Fruit fly (Drosophila melanogaster) whole organism, embryonic: Measurements from ENCODE around the gene CG6733.

Experiments used
- CG10366 ChIP-seq: fragments of 200-800 bp; sonication (Bioruptor generic); IDR thresholded peaks from 2 replicates; pipeline ENCODE4 v1.3.6; 2022; ENCODE audit warnings: missing biosample characterization, missing genetic modification characterization
- CG10543 ChIP-seq: fragments of 200-800 bp; sonication (Bioruptor generic); optimal IDR thresholded peaks from 3 replicates; lab custom pipeline; 2017; ENCODE audit warnings: missing biosample characterization, mild to moderate bottlenecking, missing genetic modification characterization, moderate library complexity
- CG11723 ChIP-seq: fragments of 200-800 bp; sonication (Bioruptor generic); optimal IDR thresholded peaks from 2 replicates; lab custom pipeline; 2017; ENCODE audit warnings: missing biosample characterization, mild to moderate bottlenecking, missing genetic modification characterization
- CG12071 ChIP-seq: fragments of 200-800 bp; sonication (Bioruptor generic); optimal IDR thresholded peaks from 3 replicates; lab custom pipeline; 2018; ENCODE audit warnings: missing biosample characterization, mild to moderate bottlenecking, missing genetic modification characterization
- CG12219 ChIP-seq: fragments of 200-800 bp; sonication (Bioruptor generic); optimal IDR thresholded peaks from 3 replicates; lab custom pipeline; 2018; ENCODE audit warnings: missing biosample characterization, mild to moderate bottlenecking, missing genetic modification characterization
- CG12769 ChIP-seq: fragments of 200-800 bp; sonication (Bioruptor generic); optimal IDR thresholded peaks from 2 replicates; lab custom pipeline; 2019; ENCODE audit warnings: missing biosample characterization, mild to moderate bottlenecking, missing genetic modification characterization, moderate library complexity
- CG13287 ChIP-seq: fragments of 200-800 bp; sonication (Bioruptor generic); IDR thresholded peaks from 2 replicates; pipeline ENCODE4 v1.3.6; 2022; ENCODE audit warnings: missing biosample characterization, missing genetic modification characterization; ENCODE audit not compliant: partially characterized antibody
- CG13775 ChIP-seq: fragments of 200-800 bp; sonication (Bioruptor generic); optimal IDR thresholded peaks from 3 replicates; lab custom pipeline; 2017; ENCODE audit warnings: missing biosample characterization, mild to moderate bottlenecking, missing genetic modification characterization
- CG13894 ChIP-seq: fragments of 200-800 bp; sonication (Bioruptor generic); optimal IDR thresholded peaks from 3 replicates; lab custom pipeline; 2018; ENCODE audit warnings: missing biosample characterization, mild to moderate bottlenecking, missing genetic modification characterization, moderate library complexity
- CG14050 ChIP-seq: fragments of 200-800 bp; sonication (Bioruptor generic); IDR thresholded peaks from 3 replicates; pipeline ENCODE4 v1.3.6; 2022; ENCODE audit warnings: missing biosample characterization, missing genetic modification characterization
- CG15269 ChIP-seq: fragments of 200-800 bp; sonication (Bioruptor generic); optimal IDR thresholded peaks from 2 replicates; lab custom pipeline; 2018; ENCODE audit warnings: missing biosample characterization, mild to moderate bottlenecking, missing genetic modification characterization, moderate library complexity
- CG18764 ChIP-seq: fragments of 200-800 bp; sonication (Bioruptor generic); optimal IDR thresholded peaks from 3 replicates; lab custom pipeline; 2016; ENCODE audit warnings: missing biosample characterization, missing genetic modification characterization
- CG34376 ChIP-seq: fragments of 200-800 bp; sonication (Bioruptor generic); optimal IDR thresholded peaks from 2 replicates; lab custom pipeline; 2018; ENCODE audit warnings: missing biosample characterization, mild to moderate bottlenecking, missing genetic modification characterization
- CG5953 ChIP-seq: fragments of 200-800 bp; sonication (Bioruptor generic); IDR thresholded peaks from 2 replicates; pipeline ENCODE4 v1.3.6; 2022; ENCODE audit warnings: missing biosample characterization, missing genetic modification characterization
- CG6854 ChIP-seq: fragments of 200-800 bp; sonication (Bioruptor generic); optimal IDR thresholded peaks from 3 replicates; lab custom pipeline; 2017; ENCODE audit warnings: missing biosample characterization, mild to moderate bottlenecking, missing genetic modification characterization
- CG7786 ChIP-seq: fragments of 200-800 bp; sonication (Bioruptor generic); optimal IDR thresholded peaks from 2 replicates; lab custom pipeline; 2016; ENCODE audit warnings: missing biosample characterization, missing genetic modification characterization
- CG7839 ChIP-seq: fragments of 200-800 bp; sonication (Bioruptor generic); optimal IDR thresholded peaks from 3 replicates; lab custom pipeline; 2018; ENCODE audit warnings: missing biosample characterization, mild to moderate bottlenecking, missing genetic modification characterization, moderate library complexity
- CG8089 ChIP-seq: fragments of 200-800 bp; sonication (Bioruptor generic); optimal IDR thresholded peaks from 3 replicates; lab custom pipeline; 2016; ENCODE audit warnings: missing biosample characterization, missing genetic modification characterization
- CG8281 ChIP-seq: fragments of 200-800 bp; sonication (Bioruptor generic); optimal IDR thresholded peaks from 2 replicates; lab custom pipeline; 2018; ENCODE audit warnings: missing biosample characterization, mild to moderate bottlenecking, missing genetic modification characterization, moderate library complexity
- CrebB ChIP-seq: fragments of 200-800 bp; sonication (Bioruptor generic); optimal IDR thresholded peaks from 3 replicates; lab custom pipeline; 2018; ENCODE audit warnings: missing biosample characterization, mild to moderate bottlenecking, missing genetic modification characterization
- D19A ChIP-seq: fragments of 200-800 bp; optimal IDR thresholded peaks from 3 replicates; lab custom pipeline; 2019; ENCODE audit warnings: missing biosample characterization, mild to moderate bottlenecking, missing genetic modification characterization, moderate library complexity
- D19B ChIP-seq: fragments of 200-800 bp; sonication (Bioruptor generic); optimal IDR thresholded peaks from 2 replicates; lab custom pipeline; 2017; ENCODE audit warnings: missing biosample characterization, mild to moderate bottlenecking, missing genetic modification characterization
- Fer3 ChIP-seq: fragments of 200-800 bp; sonication (Bioruptor generic); optimal IDR thresholded peaks from 2 replicates; lab custom pipeline; 2018; ENCODE audit warnings: missing biosample characterization, mild to moderate bottlenecking, missing genetic modification characterization, moderate library complexity
- Gsc ChIP-seq: fragments of 200-800 bp; sonication (Bioruptor generic); IDR thresholded peaks from 2 replicates; pipeline ENCODE4 v1.3.6; 2022; ENCODE audit warnings: missing biosample characterization, missing genetic modification characterization
- HHEX ChIP-seq: fragments of 200-800 bp; sonication (Bioruptor generic); optimal IDR thresholded peaks from 3 replicates; lab custom pipeline; 2017; ENCODE audit warnings: missing biosample characterization, mild to moderate bottlenecking, missing genetic modification characterization, missing genetic modification reagents
- Hand ChIP-seq: fragments of 200-800 bp; sonication (Bioruptor generic); optimal IDR thresholded peaks from 2 replicates; lab custom pipeline; 2017; ENCODE audit warnings: mild to moderate bottlenecking, missing biosample characterization, missing genetic modification reagents, missing genetic modification characterization
- Hey ChIP-seq: fragments of 200-800 bp; sonication (Bioruptor generic); optimal IDR thresholded peaks from 3 replicates; lab custom pipeline; 2018; ENCODE audit warnings: missing biosample characterization, mild to moderate bottlenecking, missing genetic modification characterization
- Lhr ChIP-seq: fragments of 200-800 bp; sonication (Bioruptor generic); optimal IDR thresholded peaks from 3 replicates; lab custom pipeline; 2017; ENCODE audit warnings: mild to moderate bottlenecking, missing biosample characterization, missing genetic modification reagents, missing genetic modification characterization
- NC2β ChIP-seq: fragments of 200-800 bp; sonication (Bioruptor generic); optimal IDR thresholded peaks from 2 replicates; lab custom pipeline; 2016; ENCODE audit warnings: missing biosample characterization, missing genetic modification characterization
- Pdp1 ChIP-seq, 2 experiments: fragments of 200-800 bp; sonication (Bioruptor generic); optimal IDR thresholded peaks; 3 replicates each; lab custom pipeline; 2016; ENCODE audit warnings: missing biosample characterization in 2 of 2, missing genetic modification characterization in 2 of 2, mild to moderate bottlenecking in 1 of 2, moderate library complexity in 1 of 2
- Sin3A ChIP-seq: fragments of >200 bp; optimal IDR thresholded peaks from 2 replicates; lab custom pipeline; 2018
- TFAM ChIP-seq: fragments of 200-800 bp; sonication (Bioruptor generic); optimal IDR thresholded peaks from 2 replicates; lab custom pipeline; 2017; ENCODE audit warnings: missing biosample characterization, missing genetic modification characterization, inconsistent platforms
- Vsx1 ChIP-seq: fragments of 200-800 bp; sonication (Bioruptor generic); optimal IDR thresholded peaks from 2 replicates; lab custom pipeline; 2017; ENCODE audit warnings: missing biosample characterization, mild to moderate bottlenecking, missing genetic modification characterization, missing genetic modification reagents
- aop ChIP-seq: fragments of 200-800 bp; sonication (Bioruptor generic); IDR thresholded peaks from 2 replicates; pipeline ENCODE4 v1.3.6; 2022; ENCODE audit warnings: missing biosample characterization, missing genetic modification characterization
- br ChIP-seq: fragments of >200 bp; optimal IDR thresholded peaks from 2 replicates; lab custom pipeline; 2017
- cas ChIP-seq: fragments of 200-800 bp; sonication (Bioruptor generic); IDR thresholded peaks from 2 replicates; pipeline ENCODE4 v1.3.6; 2022; ENCODE audit warnings: missing biosample characterization, missing genetic modification characterization
- caup ChIP-seq: fragments of 200-800 bp; sonication (Bioruptor generic); optimal IDR thresholded peaks from 3 replicates; lab custom pipeline; 2017; ENCODE audit warnings: missing biosample characterization, mild to moderate bottlenecking, missing genetic modification characterization, moderate library complexity; ENCODE audit not compliant: severe bottlenecking
- chif ChIP-seq, 2 experiments: fragments of 200-800 bp; sonication (Bioruptor generic); optimal IDR thresholded peaks; 3 replicates each; lab custom pipeline; 2016; ENCODE audit warnings: missing biosample characterization in 2 of 2, missing genetic modification characterization in 2 of 2
- crc ChIP-seq: fragments of 200-800 bp; sonication (Bioruptor generic); optimal IDR thresholded peaks from 2 replicates; lab custom pipeline; 2016; ENCODE audit warnings: missing biosample characterization, missing genetic modification characterization
- croc ChIP-seq: fragments of 200-800 bp; sonication (Bioruptor generic); conservative IDR thresholded peaks from 3 replicates; pipeline ENCODE4 v1.3.6; 2022; ENCODE audit warnings: missing biosample characterization, missing genetic modification characterization
- grau ChIP-seq: fragments of 200-800 bp; optimal IDR thresholded peaks from 3 replicates; lab custom pipeline; 2019; ENCODE audit warnings: missing biosample characterization, mild to moderate bottlenecking, missing genetic modification characterization, moderate library complexity
- gsb-n ChIP-seq: fragments of 200-800 bp; sonication (Bioruptor generic); optimal IDR thresholded peaks from 3 replicates; lab custom pipeline; 2018; ENCODE audit warnings: missing biosample characterization, mild to moderate bottlenecking, missing genetic modification characterization
- hkb ChIP-seq, 2 experiments: fragments of 200-800 bp in 1 of 2; fragments of >200 bp in 1 of 2; sonication (Bioruptor generic) in 1 of 2; IDR thresholded peaks in 1 of 2; optimal IDR thresholded peaks in 1 of 2; 2 replicates each; pipeline versions ENCODE4 v1.3.6 to Lab custom; 2017 to 2022; ENCODE audit warnings: missing biosample characterization in 1 of 2, missing genetic modification characterization in 1 of 2
- jumu ChIP-seq: fragments of 200-800 bp; sonication (Bioruptor generic); optimal IDR thresholded peaks from 3 replicates; lab custom pipeline; 2016; ENCODE audit warnings: missing biosample characterization, missing genetic modification characterization
- lab ChIP-seq: fragments of 200-800 bp; sonication (Bioruptor generic); optimal IDR thresholded peaks from 3 replicates; lab custom pipeline; 2017; ENCODE audit warnings: missing biosample characterization, missing genetic modification characterization, mild to moderate bottlenecking, moderate library complexity, missing genetic modification reagents
- lmd ChIP-seq: fragments of 200-800 bp; sonication (Bioruptor generic); IDR thresholded peaks from 2 replicates; pipeline ENCODE4 v1.3.6; 2022; ENCODE audit warnings: missing biosample characterization, missing genetic modification characterization
- maf-S ChIP-seq: fragments of 200-800 bp; sonication (Bioruptor generic); optimal IDR thresholded peaks from 2 replicates; lab custom pipeline; 2016; ENCODE audit warnings: missing biosample characterization, missing genetic modification characterization
- pum ChIP-seq: fragments of 200-800 bp; sonication (Bioruptor generic); optimal IDR thresholded peaks from 2 replicates; lab custom pipeline; 2016; ENCODE audit warnings: missing biosample characterization, missing genetic modification characterization
- sna ChIP-seq: fragments of 200-800 bp; sonication (Bioruptor generic); IDR thresholded peaks from 2 replicates; pipeline ENCODE4 v1.3.6; 2022; ENCODE audit warnings: missing biosample characterization, missing genetic modification characterization; ENCODE audit not compliant: partially characterized antibody
- sug ChIP-seq: fragments of 200-800 bp; optimal IDR thresholded peaks from 2 replicates; lab custom pipeline; 2019; ENCODE audit warnings: missing biosample characterization, mild to moderate bottlenecking, missing genetic modification characterization, moderate library complexity

CG6733 gene

dm6 chr3R:23138992-23139633 is 41.6 kb downstream of the CG6733 start (continued):
- TF ChIP-seq aop (GFP tag; lab: Robert Waterston, UW) (no peak), CG18764 (GFP tag; lab: Kevin White, UChicago) (no peak), HHEX (GFP tag; lab: Kevin White, UChicago) (peak; percentile 17), Hey (peak; percentile 80), pum (GFP tag; lab: Kevin White, UChicago) (no peak), Hand (GFP tag; lab: Kevin White, UChicago) (peak; percentile 5), lab (GFP tag; lab: Kevin White, UChicago) (no peak), CG7839 (tag; lab: Kevin White, UChicago) (peak; percentile 10), sna (GFP tag; lab: Robert Waterston, UW) (no peak), CG12769 (no peak), Vsx1 (GFP tag; lab: Kevin White, UChicago) (peak; percentile 83), CG5953 (GFP tag; lab: Robert Waterston, UW) (no peak), CG34376 (peak; percentile 81), lmd (GFP tag; lab: Robert Waterston, UW) (no peak), CG15269 (tag; lab: Kevin White, UChicago) (peak; percentile 42), CG13775 (no peak), CG13894 (peak; percentile 45), CG13287 (GFP tag; lab: Robert Waterston, UW) (no peak), CG8089 (GFP tag; lab: Kevin White, UChicago) (no peak), Pdp1 (GFP tag; optimal IDR thresholded peaks at IDR 0.05; lab: Kevin White, UChicago) (peak in 1 of 2 experiments; percentile 6), cas (GFP tag; lab: Robert Waterston, UW) (no peak), chif (GFP tag; optimal IDR thresholded peaks at IDR 0.05; lab: Kevin White, UChicago) (no peak), CG12219 (peak; percentile 2), crc (no peak), gsb-n (no peak), grau (tag; lab: Kevin White, UChicago) (peak; percentile 38), CG12071 (GFP tag; lab: Kevin White, UChicago) (peak; percentile 46), CrebB (tag; lab: Kevin White, UChicago) (peak; percentile 9), Sin3A (no peak), CG11723 (no peak), CG10543 (peak; percentile 49), Fer3 (tag; lab: Kevin White, UChicago) (peak; percentile 6), CG10366 (GFP tag; lab: Robert Waterston, UW) (no peak), Gsc (GFP tag; lab: Robert Waterston, UW) (no peak), Lhr (no peak), CG7786 (no peak), D19A (no peak), CG8281 (tag; lab: Kevin White, UChicago) (peak; percentile 12), maf-S (GFP tag; lab: Kevin White, UChicago) (no peak), TFAM (no peak), D19B (GFP tag; lab: Kevin White, UChicago) (no peak), NC2β (GFP tag; lab: Kevin White, UChicago) (no peak), jumu (no peak), caup (GFP tag; lab: Kevin White, UChicago) (peak; percentile 1), br (lab: Kevin White, UChicago) (no peak), sug (peak; percentile 93), CG14050 (GFP tag; lab: Robert Waterston, UW) (no peak), croc (GFP tag; lab: Robert Waterston, UW) (no peak), hkb (optimal IDR thresholded peaks at IDR 0.05; lab: Kevin White, UChicago) (no peak), hkb (GFP tag; IDR thresholded peaks at IDR 0.05; lab: Robert Waterston, UW) (no peak), CG6854 (GFP tag; lab: Kevin White, UChicago) (peak; percentile 21)
